Worm (Caenorhabditis elegans): ENCODE measurements around the gene bca-1.

Gene bca-1

DNA sequence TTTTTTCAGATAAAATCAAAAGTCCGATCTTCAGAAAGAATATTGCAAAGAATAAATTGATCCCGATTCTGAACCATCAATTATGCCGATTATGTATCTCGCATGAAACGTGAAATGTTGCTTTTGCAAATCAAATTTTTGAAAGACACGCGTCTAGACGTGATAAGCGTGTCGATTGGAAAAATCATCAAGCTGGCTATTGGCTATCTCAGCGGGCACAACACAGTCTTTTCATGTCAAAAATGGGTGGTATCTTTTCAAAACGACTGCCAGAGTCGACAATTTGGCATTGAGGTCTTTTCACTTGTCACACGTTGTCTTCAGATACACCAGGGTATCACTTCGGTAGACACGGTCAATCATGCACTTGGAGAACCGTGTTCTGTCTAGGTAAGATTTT is 7.9 kb downstream of the bca-1 start, which contains the start of gene daf-9:
Gene daf-9, plus strand, starts transcription at position 301 of the 400 bp plus-strand sequence.
- no peak for TF ChIP-seq ahr-1 (tag; optimal IDR thresholded peaks at IDR 0.05)
- TF ChIP-seq nhr-232 (tag; optimal IDR thresholded peaks at IDR 0.05), result no peak
- TF ChIP-seq C38D4.7 (GFP tag; optimal IDR thresholded peaks at IDR 0.05), result no peak
- TF ChIP-seq tbx-2 (tag; optimal IDR thresholded peaks at IDR 0.05), result no peak
- no peak for TF ChIP-seq ceh-19 (GFP tag; optimal IDR thresholded peaks at IDR 0.05)
- TF ChIP-seq hlh-30 (tag; optimal IDR thresholded peaks at IDR 0.05; ENCODE audit: insufficient read depth), result no peak
- no peak for TF ChIP-seq sox-2 (GFP tag; IDR thresholded peaks at IDR 0.05)
- TF ChIP-seq ama-1 (optimal IDR thresholded peaks at IDR 0.05), result no peak
- TF ChIP-seq mec-3 (tag; optimal IDR thresholded peaks at IDR 0.05; ENCODE audit: borderline replicate concordance), result no peak
- no peak for TF ChIP-seq sox-4 (tag; optimal IDR thresholded peaks at IDR 0.05)
- no peak for TF ChIP-seq hlh-13 (GFP tag; optimal IDR thresholded peaks at IDR 0.05)
- TF ChIP-seq C08G9.2 (tag; optimal IDR thresholded peaks at IDR 0.05), result no peak
- TF ChIP-seq elt-2 (tag; optimal IDR thresholded peaks at IDR 0.05), result no peak
- TF ChIP-seq unc-55 (GFP tag; optimal IDR thresholded peaks at IDR 0.05), result no peak

DNA sequence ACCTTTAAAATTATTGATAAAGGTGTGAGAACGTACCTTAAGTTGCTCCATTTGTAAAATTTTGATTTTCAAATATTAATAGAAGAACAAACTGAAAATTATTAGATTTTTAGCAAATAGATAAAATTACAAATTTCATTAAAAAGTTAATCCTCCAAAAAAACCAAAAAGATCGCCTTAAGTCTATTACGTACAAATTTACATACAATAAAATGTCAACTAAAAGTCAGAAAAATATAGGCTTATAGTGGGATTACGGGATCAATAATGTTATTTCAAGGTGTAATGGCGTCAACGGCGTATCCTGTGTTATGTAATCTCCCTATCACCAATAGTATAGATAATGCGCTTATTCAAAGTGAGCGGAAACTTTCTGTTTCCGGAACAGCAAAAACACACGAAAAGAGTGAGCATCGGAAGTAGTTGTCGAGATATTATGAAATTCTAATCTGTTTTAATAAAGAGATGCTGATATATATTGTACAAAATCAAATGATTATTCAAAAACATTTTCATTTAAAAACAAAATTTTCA is 10.3 kb downstream of the bca-1 start, which contains the start of gene ceh-54:
Gene ceh-54, minus strand, starts transcription at position 51 of the 534 bp plus-strand sequence.
- TF ChIP-seq T23F11.4 (GFP tag; optimal IDR thresholded peaks at IDR 0.05), result no peak
- TF ChIP-seq npax-4 (tag; optimal IDR thresholded peaks at IDR 0.05), result no peak
- TF ChIP-seq ceh-45 (GFP tag; IDR thresholded peaks at IDR 0.05), result no peak
- TF ChIP-seq mec-3 (tag; optimal IDR thresholded peaks at IDR 0.05; ENCODE audit: borderline replicate concordance), result no peak
- no peak for TF ChIP-seq Y22D7AL.16 (tag; optimal IDR thresholded peaks at IDR 0.05)
- no peak for TF ChIP-seq hlh-15 (tag; optimal IDR thresholded peaks at IDR 0.05)
- no peak for TF ChIP-seq che-1 (tag; optimal IDR thresholded peaks at IDR 0.05)
- no peak for TF ChIP-seq unc-3 (GFP tag; conservative IDR thresholded peaks at IDR 0.05)
- TF ChIP-seq unc-3 (tag; optimal IDR thresholded peaks at IDR 0.05), result no peak
- no peak for TF ChIP-seq K02D7.2 (tag; optimal IDR thresholded peaks at IDR 0.05)
- no peak for TF ChIP-seq K09A11.1 (tag; optimal IDR thresholded peaks at IDR 0.05; ENCODE audit: insufficient read depth)
- TF ChIP-seq pag-3 (tag; optimal IDR thresholded peaks at IDR 0.05; ENCODE audit: borderline replicate concordance), result no peak
- no peak for TF ChIP-seq fkh-6 (tag; optimal IDR thresholded peaks at IDR 0.05)
- no peak for TF ChIP-seq ceh-14 (tag; optimal IDR thresholded peaks at IDR 0.05)
- no peak for TF ChIP-seq hlh-6 (tag; optimal IDR thresholded peaks at IDR 0.05)
- TF ChIP-seq madf-2 (tag; optimal IDR thresholded peaks at IDR 0.05), result no peak
- no peak for TF ChIP-seq sox-2 (GFP tag; IDR thresholded peaks at IDR 0.05)

DNA sequence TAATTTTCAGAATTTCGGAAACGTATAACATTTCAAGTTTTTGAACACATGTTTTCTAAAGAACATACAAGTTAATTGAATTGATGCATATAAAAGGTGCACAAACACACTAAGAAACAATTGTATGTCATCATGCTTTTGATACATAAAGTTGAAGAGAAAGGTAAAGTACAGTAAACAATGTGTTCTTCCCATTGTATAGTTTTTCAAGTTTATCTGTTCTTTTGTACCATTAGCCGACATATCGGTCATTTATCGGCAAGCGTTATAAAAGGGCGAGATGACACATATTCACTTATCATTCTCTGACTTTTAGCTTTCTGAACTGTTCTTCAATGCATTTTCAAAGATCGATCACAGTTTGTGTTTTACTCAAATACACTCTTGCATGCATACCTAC is 14.6 kb downstream of the bca-1 start, which contains the start of gene T13C5.9:
Gene T13C5.9, plus strand, starts transcription at position 301 of the 400 bp plus-strand sequence.
- TF ChIP-seq unc-55 (GFP tag; optimal IDR thresholded peaks at IDR 0.05) (no peak), ahr-1 (tag; optimal IDR thresholded peaks at IDR 0.05) (no peak), ceh-9 (tag; optimal IDR thresholded peaks at IDR 0.05) (no peak), ets-4 (tag; optimal IDR thresholded peaks at IDR 0.05) (no peak), npax-4 (tag; optimal IDR thresholded peaks at IDR 0.05) (no peak), T23F11.4 (GFP tag; optimal IDR thresholded peaks at IDR 0.05) (no peak), gmeb-2 (tag; optimal IDR thresholded peaks at IDR 0.05) (no peak), sox-2 (GFP tag; IDR thresholded peaks at IDR 0.05) (no peak), ama-1 (optimal IDR thresholded peaks at IDR 0.05) (no peak), K02D7.2 (tag; optimal IDR thresholded peaks at IDR 0.05) (no peak), unc-3 (GFP tag; conservative IDR thresholded peaks at IDR 0.05) (no peak), unc-3 (tag; optimal IDR thresholded peaks at IDR 0.05) (no peak), nhr-232 (tag; optimal IDR thresholded peaks at IDR 0.05) (no peak), nhr-11 (tag; optimal IDR thresholded peaks at IDR 0.05) (no peak), ceh-14 (tag; optimal IDR thresholded peaks at IDR 0.05) (no peak), unc-86 (tag; optimal IDR thresholded peaks at IDR 0.05) (no peak)

DNA sequence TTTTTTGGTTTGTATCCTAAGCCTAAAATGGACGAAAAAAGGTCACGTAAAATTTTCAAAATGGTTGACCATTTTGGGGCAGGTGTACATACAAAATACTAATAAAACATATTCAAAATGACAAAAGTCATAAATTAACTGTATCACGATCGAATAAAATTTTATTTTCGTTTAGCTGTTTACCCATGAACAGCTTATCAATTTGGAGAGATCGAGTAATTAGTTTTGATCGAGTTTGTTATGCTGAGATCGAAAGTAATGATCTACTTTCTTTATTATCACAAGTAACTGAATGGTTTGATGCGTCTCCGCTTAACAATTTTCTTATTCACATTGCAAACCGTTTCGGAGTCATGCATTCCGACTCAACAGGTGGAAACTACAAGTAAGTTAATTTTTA is 16.7 kb downstream of the bca-1 start, which contains the start of gene T13C5.10:
Gene T13C5.10, plus strand, starts transcription at position 301 of the 400 bp plus-strand sequence.
- TF ChIP-seq hlh-30 (tag; optimal IDR thresholded peaks at IDR 0.05; ENCODE audit: insufficient read depth), result no peak
- TF ChIP-seq ceh-19 (GFP tag; optimal IDR thresholded peaks at IDR 0.05), result no peak
- TF ChIP-seq hlh-13 (GFP tag; optimal IDR thresholded peaks at IDR 0.05), result no peak
- TF ChIP-seq ceh-18 (tag; optimal IDR thresholded peaks at IDR 0.05), result no peak
- TF ChIP-seq ahr-1 (tag; optimal IDR thresholded peaks at IDR 0.05), result no peak
- no peak for TF ChIP-seq ceh-14 (tag; optimal IDR thresholded peaks at IDR 0.05)
- no peak for TF ChIP-seq nhr-232 (tag; optimal IDR thresholded peaks at IDR 0.05)
- no peak for TF ChIP-seq ceh-48 (tag; optimal IDR thresholded peaks at IDR 0.05)
- TF ChIP-seq pros-1 (tag; optimal IDR thresholded peaks at IDR 0.05), result no peak
- TF ChIP-seq C08G9.2 (tag; optimal IDR thresholded peaks at IDR 0.05), result no peak
- TF ChIP-seq fkh-6 (tag; optimal IDR thresholded peaks at IDR 0.05), result no peak
- no peak for TF ChIP-seq dve-1 (tag; optimal IDR thresholded peaks at IDR 0.05)
- no peak for TF ChIP-seq unc-3 (GFP tag; conservative IDR thresholded peaks at IDR 0.05)
- no peak for TF ChIP-seq unc-3 (tag; optimal IDR thresholded peaks at IDR 0.05)
- no peak for TF ChIP-seq ceh-45 (GFP tag; IDR thresholded peaks at IDR 0.05)

Data from whole organism, late embryonic.